Worm (Caenorhabditis elegans): ENCODE measurements around the gene F21D12.3.

- no peak for TF ChIP-seq W03F9.2 (tag; optimal IDR thresholded peaks at IDR 0.05)
- TF ChIP-seq him-1 (tag; optimal IDR thresholded peaks at IDR 0.05), result no peak
Measured at ce11 chrII:7331224-7331623, 7.4 kb upstream of the F21D12.3 start, which contains the start of gene npax-1.
